Fruit fly (Drosophila melanogaster) whole organism, embryonic: Measurements from ENCODE around the gene TfIIS.

Source experiments
- Atf6 ChIP-seq: fragments of 200-800 bp; sonication (Bioruptor generic); IDR thresholded peaks from 2 replicates; pipeline ENCODE4 v1.3.6; 2022; ENCODE audit warnings: missing biosample characterization, missing genetic modification characterization
- B-H2 ChIP-seq: fragments of 200-800 bp; sonication (Bioruptor generic); optimal IDR thresholded peaks from 2 replicates; lab custom pipeline; 2018; ENCODE audit warnings: missing biosample characterization, mild to moderate bottlenecking, missing genetic modification characterization
- CG12299 ChIP-seq: fragments of 200-800 bp; sonication (Bioruptor generic); optimal IDR thresholded peaks from 2 replicates; lab custom pipeline; 2018; ENCODE audit warnings: missing biosample characterization, mild to moderate bottlenecking, missing genetic modification characterization
- CG12769 ChIP-seq: fragments of 200-800 bp; sonication (Bioruptor generic); optimal IDR thresholded peaks from 2 replicates; lab custom pipeline; 2019; ENCODE audit warnings: missing biosample characterization, mild to moderate bottlenecking, missing genetic modification characterization, moderate library complexity
- CG13287 ChIP-seq: fragments of 200-800 bp; sonication (Bioruptor generic); IDR thresholded peaks from 2 replicates; pipeline ENCODE4 v1.3.6; 2022; ENCODE audit warnings: missing biosample characterization, missing genetic modification characterization; ENCODE audit not compliant: partially characterized antibody
- CG13424 ChIP-seq: fragments of 200-800 bp; sonication (Bioruptor generic); optimal IDR thresholded peaks from 2 replicates; lab custom pipeline; 2019; ENCODE audit warnings: missing biosample characterization, mild to moderate bottlenecking, missing genetic modification characterization, moderate library complexity
- CG14667 ChIP-seq: fragments of 200-800 bp; sonication (Bioruptor generic); IDR thresholded peaks from 2 replicates; pipeline ENCODE4 v1.3.6; 2022; ENCODE audit warnings: missing biosample characterization, missing genetic modification characterization
- CG14710 ChIP-seq: fragments of 200-800 bp; sonication (Bioruptor generic); optimal IDR thresholded peaks from 3 replicates; lab custom pipeline; 2019; ENCODE audit warnings: missing biosample characterization, mild to moderate bottlenecking, missing genetic modification characterization, moderate library complexity
- CG14860 ChIP-seq: fragments of 200-800 bp; sonication (Bioruptor generic); IDR thresholded peaks from 3 replicates; pipeline ENCODE4 v1.3.6; 2022; ENCODE audit warnings: missing biosample characterization, missing genetic modification characterization; ENCODE audit not compliant: partially characterized antibody
- CG17328 ChIP-seq: fragments of 200-800 bp; sonication (Bioruptor generic); IDR thresholded peaks from 2 replicates; pipeline ENCODE4 v1.3.6; 2022; ENCODE audit warnings: missing biosample characterization, missing genetic modification characterization
- CG17612 ChIP-seq: fragments of 200-800 bp; sonication (Bioruptor generic); IDR thresholded peaks from 2 replicates; pipeline ENCODE4 v1.3.6; 2022; ENCODE audit warnings: missing biosample characterization, missing genetic modification characterization
- CG1792 ChIP-seq: fragments of 200-800 bp; sonication (Bioruptor generic); optimal IDR thresholded peaks from 2 replicates; lab custom pipeline; 2016; ENCODE audit warnings: missing biosample characterization, missing genetic modification characterization
- CG18619 ChIP-seq: fragments of 200-800 bp; sonication (Bioruptor generic); optimal IDR thresholded peaks from 3 replicates; lab custom pipeline; 2017; ENCODE audit warnings: missing biosample characterization, mild to moderate bottlenecking, missing genetic modification characterization
- CG2712 ChIP-seq: fragments of 200-800 bp; optimal IDR thresholded peaks from 3 replicates; lab custom pipeline; 2019; ENCODE audit warnings: missing biosample characterization, mild to moderate bottlenecking, missing genetic modification characterization, moderate library complexity
- CG30431 ChIP-seq: fragments of 200-800 bp; sonication (Bioruptor generic); optimal IDR thresholded peaks from 2 replicates; lab custom pipeline; 2017; ENCODE audit warnings: missing biosample characterization, missing genetic modification characterization
- CG3847 ChIP-seq: fragments of 200-800 bp; sonication (Bioruptor generic); IDR thresholded peaks from 2 replicates; pipeline ENCODE4 v1.3.6; 2022; ENCODE audit warnings: missing biosample characterization, missing genetic modification characterization
- CG6254 ChIP-seq: fragments of 200-800 bp; sonication (Bioruptor generic); optimal IDR thresholded peaks from 3 replicates; lab custom pipeline; 2017; ENCODE audit warnings: mild to moderate bottlenecking, missing biosample characterization, missing genetic modification reagents, missing genetic modification characterization
- CG7556 ChIP-seq: fragments of 200-800 bp; sonication (Bioruptor generic); optimal IDR thresholded peaks from 2 replicates; lab custom pipeline; 2017; ENCODE audit warnings: missing biosample characterization, mild to moderate bottlenecking, missing genetic modification characterization
- CG7786 ChIP-seq: fragments of 200-800 bp; sonication (Bioruptor generic); optimal IDR thresholded peaks from 2 replicates; lab custom pipeline; 2016; ENCODE audit warnings: missing biosample characterization, missing genetic modification characterization
- CG7963 ChIP-seq: fragments of 200-800 bp; sonication (Bioruptor generic); IDR thresholded peaks from 3 replicates; pipeline ENCODE4 v1.3.6; 2022; ENCODE audit warnings: missing biosample characterization, missing genetic modification characterization; ENCODE audit not compliant: partially characterized antibody
- CG8944 ChIP-seq: fragments of 200-800 bp; sonication (Bioruptor generic); optimal IDR thresholded peaks from 3 replicates; lab custom pipeline; 2016; ENCODE audit warnings: missing biosample characterization, missing genetic modification characterization
- CG9215 ChIP-seq: fragments of 200-800 bp; sonication (Bioruptor generic); IDR thresholded peaks from 2 replicates; pipeline ENCODE4 v1.3.6; 2022; ENCODE audit warnings: missing biosample characterization, missing genetic modification characterization
- Dref ChIP-seq: fragments of 200-800 bp; sonication (Bioruptor generic); IDR thresholded peaks from 2 replicates; pipeline ENCODE4 v1.3.6; 2022; ENCODE audit warnings: missing biosample characterization, missing genetic modification characterization
- HLH54F ChIP-seq: fragments of 200-800 bp; sonication (Bioruptor generic); optimal IDR thresholded peaks from 3 replicates; lab custom pipeline; 2016; ENCODE audit warnings: missing biosample characterization, missing genetic modification characterization
- Hr78 ChIP-seq, 2 experiments: fragments of 200-800 bp in 1 of 2; fragments of >200 bp in 1 of 2; sonication (Bioruptor generic) in 1 of 2; optimal IDR thresholded peaks; 2 replicates each; lab custom pipeline; 2017 to 2019; ENCODE audit warnings: missing biosample characterization in 2 of 2, missing genetic modification characterization in 2 of 2, mild to moderate bottlenecking in 1 of 2, moderate library complexity in 1 of 2
- MBD-R2 ChIP-seq: fragments of 200-800 bp; sonication (Bioruptor generic); IDR thresholded peaks from 2 replicates; pipeline ENCODE4 v1.3.6; 2022; ENCODE audit warnings: missing biosample characterization, missing genetic modification characterization
- NC2β ChIP-seq: fragments of 200-800 bp; sonication (Bioruptor generic); optimal IDR thresholded peaks from 2 replicates; lab custom pipeline; 2016; ENCODE audit warnings: missing biosample characterization, missing genetic modification characterization
- Nf-YC ChIP-seq: fragments of 200-800 bp; optimal IDR thresholded peaks from 3 replicates; lab custom pipeline; 2019; ENCODE audit warnings: missing biosample characterization, mild to moderate bottlenecking, missing genetic modification characterization, moderate library complexity
- Oaz ChIP-seq: fragments of 200-800 bp; sonication (Bioruptor generic); IDR thresholded peaks from 2 replicates; pipeline ENCODE4 v1.3.6; 2022; ENCODE audit warnings: missing biosample characterization, missing genetic modification characterization
- Optix ChIP-seq: fragments of 200-800 bp; sonication (Bioruptor generic); IDR thresholded peaks from 3 replicates; pipeline ENCODE4 v1.3.6; 2022; ENCODE audit warnings: missing biosample characterization, missing genetic modification characterization
- Rx ChIP-seq: fragments of 200-800 bp; sonication (Bioruptor generic); IDR thresholded peaks from 2 replicates; pipeline ENCODE4 v1.3.6; 2022; ENCODE audit warnings: missing biosample characterization, missing genetic modification characterization
- Taf1 ChIP-seq: fragments of 200-800 bp; sonication (Bioruptor generic); IDR thresholded peaks from 2 replicates; pipeline ENCODE4 v1.3.6; 2022; ENCODE audit warnings: missing biosample characterization, missing genetic modification characterization
- aop ChIP-seq: fragments of 200-800 bp; sonication (Bioruptor generic); IDR thresholded peaks from 2 replicates; pipeline ENCODE4 v1.3.6; 2022; ENCODE audit warnings: missing biosample characterization, missing genetic modification characterization
- bab2 ChIP-seq: fragments of 200-800 bp; sonication (Bioruptor generic); optimal IDR thresholded peaks from 2 replicates; lab custom pipeline; 2016; ENCODE audit warnings: missing biosample characterization, missing genetic modification characterization
- chif ChIP-seq, 2 experiments: fragments of 200-800 bp; sonication (Bioruptor generic); optimal IDR thresholded peaks; 3 replicates each; lab custom pipeline; 2016; ENCODE audit warnings: missing biosample characterization in 2 of 2, missing genetic modification characterization in 2 of 2
- dan ChIP-seq: fragments of 200-800 bp; sonication (Bioruptor generic); IDR thresholded peaks from 2 replicates; pipeline ENCODE4 v1.3.6; 2022; ENCODE audit warnings: missing biosample characterization, missing genetic modification characterization
- danr ChIP-seq: fragments of 200-800 bp; sonication (Bioruptor generic); IDR thresholded peaks from 2 replicates; pipeline ENCODE4 v1.3.6; 2022; ENCODE audit warnings: missing biosample characterization, missing genetic modification characterization
- eyg ChIP-seq: fragments of 200-800 bp; sonication (Bioruptor generic); optimal IDR thresholded peaks from 3 replicates; lab custom pipeline; 2016; ENCODE audit warnings: missing biosample characterization, missing genetic modification characterization
- ftz-f1 ChIP-seq: fragments of 200-800 bp; sonication (Bioruptor generic); optimal IDR thresholded peaks from 2 replicates; lab custom pipeline; 2016; ENCODE audit warnings: missing biosample characterization, missing genetic modification characterization
- gcm ChIP-seq: fragments of 200-800 bp; sonication (Bioruptor generic); optimal IDR thresholded peaks from 2 replicates; lab custom pipeline; 2019; ENCODE audit warnings: missing biosample characterization, mild to moderate bottlenecking, missing genetic modification characterization, moderate library complexity
- hbn ChIP-seq: fragments of 200-800 bp; sonication (Bioruptor generic); IDR thresholded peaks from 2 replicates; pipeline ENCODE4 v1.3.6; 2022; ENCODE audit warnings: missing biosample characterization, missing genetic modification characterization; ENCODE audit not compliant: partially characterized antibody
- insv ChIP-seq, 2 experiments: fragments of 200-800 bp; sonication (Bioruptor generic); optimal IDR thresholded peaks; 3 replicates each; lab custom pipeline; 2016 to 2018; ENCODE audit warnings: missing biosample characterization in 2 of 2, missing genetic modification characterization in 2 of 2
- jing ChIP-seq: fragments of 200-800 bp; sonication (Bioruptor generic); optimal IDR thresholded peaks from 2 replicates; lab custom pipeline; 2018; ENCODE audit warnings: missing biosample characterization, mild to moderate bottlenecking, missing genetic modification characterization
- kah ChIP-seq: fragments of 200-800 bp; sonication (Bioruptor generic); optimal IDR thresholded peaks from 2 replicates; lab custom pipeline; 2018; ENCODE audit warnings: missing biosample characterization, mild to moderate bottlenecking, missing genetic modification characterization
- kni ChIP-seq: fragments of 200-800 bp; sonication (Bioruptor generic); optimal IDR thresholded peaks from 3 replicates; lab custom pipeline; 2017; ENCODE audit warnings: mild to moderate bottlenecking, missing biosample characterization, missing genetic modification reagents, missing genetic modification characterization
- mld ChIP-seq: fragments of 200-800 bp; sonication (Bioruptor generic); IDR thresholded peaks from 3 replicates; pipeline ENCODE4 v1.3.6; 2022; ENCODE audit warnings: missing biosample characterization, missing genetic modification characterization; ENCODE audit not compliant: partially characterized antibody
- nerfin-2 ChIP-seq: fragments of 200-800 bp; sonication (Bioruptor generic); IDR thresholded peaks from 2 replicates; pipeline ENCODE4 v1.3.6; 2022; ENCODE audit warnings: missing biosample characterization, missing genetic modification characterization; ENCODE audit not compliant: partially characterized antibody
- ro ChIP-seq: fragments of 200-800 bp; sonication (Bioruptor generic); IDR thresholded peaks from 2 replicates; pipeline ENCODE4 v1.3.6; 2022; ENCODE audit warnings: missing biosample characterization, missing genetic modification characterization
- schlank ChIP-seq: fragments of 200-800 bp; sonication (Bioruptor generic); optimal IDR thresholded peaks from 2 replicates; lab custom pipeline; 2018; ENCODE audit warnings: missing biosample characterization, mild to moderate bottlenecking, missing genetic modification characterization
- sim ChIP-seq: fragments of 200-800 bp; sonication (Bioruptor generic); IDR thresholded peaks from 2 replicates; pipeline ENCODE4 v1.3.6; 2022; ENCODE audit warnings: missing biosample characterization, missing genetic modification characterization
- sug ChIP-seq: fragments of 200-800 bp; optimal IDR thresholded peaks from 2 replicates; lab custom pipeline; 2019; ENCODE audit warnings: missing biosample characterization, mild to moderate bottlenecking, missing genetic modification characterization, moderate library complexity

The TfIIS gene

DNA sequence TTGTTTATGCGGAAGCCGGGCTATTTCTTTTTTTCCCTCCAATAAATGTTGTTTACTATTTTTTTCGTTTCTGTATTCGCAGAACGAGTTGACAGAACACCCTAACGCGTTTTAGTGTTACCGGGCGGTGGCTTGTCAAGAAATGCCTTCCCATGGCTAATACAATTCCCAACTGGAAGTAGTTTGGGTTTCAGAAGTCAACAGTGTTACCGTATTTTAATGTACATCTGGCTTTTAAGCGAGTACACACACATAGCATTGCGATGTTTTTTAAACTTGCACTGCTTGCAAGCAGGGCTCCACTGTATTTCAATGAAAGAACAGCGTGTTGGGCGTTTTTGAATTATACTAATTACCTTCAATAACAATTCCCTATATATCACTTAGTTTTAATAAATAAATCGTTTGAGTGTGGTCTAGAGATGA lies at the start of gene TfIIS (continued):
- TF ChIP-seq Dref (GFP tag; lab: Robert Waterston, UW), result peak; percentile 54
- no peak for TF ChIP-seq CG17612
- TF ChIP-seq CG13287 (GFP tag; lab: Robert Waterston, UW), result peak; percentile 50; the same call in 1 of the 2 replicates
- TF ChIP-seq sug, result peak; percentile 40
- peak; percentile 21 for TF ChIP-seq CG2712
- TF ChIP-seq ftz-f1, result peak; percentile 48
- TF ChIP-seq Optix (GFP tag; lab: Robert Waterston, UW), result no peak
- TF ChIP-seq bab2 (GFP tag; lab: Kevin White, UChicago), result no peak
- no peak for TF ChIP-seq aop
- TF ChIP-seq CG17328 (GFP tag; lab: Robert Waterston, UW), result no peak
- TF ChIP-seq kah (GFP tag; lab: Kevin White, UChicago), result no peak
- TF ChIP-seq eyg (GFP tag; lab: Kevin White, UChicago), result no peak
- peak; percentile 18 for TF ChIP-seq CG7786
- no peak for TF ChIP-seq Taf1 (GFP tag; lab: Robert Waterston, UW)
- no peak for TF ChIP-seq CG14667 (GFP tag; lab: Robert Waterston, UW)
- no peak for TF ChIP-seq CG30431 (GFP tag; lab: Kevin White, UChicago)
- peak; percentile 18 for TF ChIP-seq Nf-YC (tag; lab: Kevin White, UChicago)
- TF ChIP-seq CG7963, result no peak
- no peak for TF ChIP-seq nerfin-2
- no peak for TF ChIP-seq B-H2
- TF ChIP-seq dan (GFP tag; lab: Robert Waterston, UW), result no peak
- no peak for TF ChIP-seq CG12299 (tag; lab: Kevin White, UChicago)
- no peak for TF ChIP-seq gcm (GFP tag; lab: Kevin White, UChicago)
- no peak for TF ChIP-seq CG9215 (GFP tag; lab: Robert Waterston, UW)
- TF ChIP-seq insv (GFP tag; optimal IDR thresholded peaks at IDR 0.05; lab: Kevin White, UChicago), result peak in 1 of 2 experiments; percentile 96
- peak; percentile 59 for TF ChIP-seq CG12769
- TF ChIP-seq schlank (tag; lab: Kevin White, UChicago), result no peak
- TF ChIP-seq Hr78 (GFP tag; optimal IDR thresholded peaks at IDR 0.05; lab: Kevin White, UChicago), result no peak
- TF ChIP-seq HLH54F, result no peak
- TF ChIP-seq CG7556 (GFP tag; lab: Kevin White, UChicago), result no peak
- peak; percentile 57 for TF ChIP-seq CG14710 (tag; lab: Kevin White, UChicago)
- no peak for TF ChIP-seq Atf6 (GFP tag; lab: Robert Waterston, UW)
- no peak for TF ChIP-seq CG8944 (GFP tag; lab: Kevin White, UChicago)
- TF ChIP-seq NC2β (GFP tag; lab: Kevin White, UChicago), result peak; percentile 47
- no peak for TF ChIP-seq Rx
- TF ChIP-seq hbn (GFP tag; lab: Robert Waterston, UW), result peak; percentile 33; the same call in 1 of the 2 replicates
- TF ChIP-seq MBD-R2 (GFP tag; lab: Robert Waterston, UW), result peak; percentile 74
- no peak for TF ChIP-seq danr (GFP tag; lab: Robert Waterston, UW)
- no peak for TF ChIP-seq CG18619 (GFP tag; lab: Kevin White, UChicago)
- TF ChIP-seq sim, result 0 out of 2 replicates have a peak, but pooled peaks have one; percentile 28
- TF ChIP-seq chif (GFP tag; optimal IDR thresholded peaks at IDR 0.05; lab: Kevin White, UChicago), result no peak
- no peak for TF ChIP-seq jing (GFP tag; lab: Kevin White, UChicago)
- TF ChIP-seq kni (GFP tag; lab: Kevin White, UChicago), result no peak
- TF ChIP-seq CG3847 (GFP tag; lab: Robert Waterston, UW), result peak; percentile 72
- TF ChIP-seq Oaz, result no peak
- no peak for TF ChIP-seq CG6254 (GFP tag; lab: Kevin White, UChicago)
- TF ChIP-seq CG1792 (GFP tag; lab: Kevin White, UChicago), result no peak
- no peak for TF ChIP-seq CG14860 (GFP tag; lab: Robert Waterston, UW)
- no peak for TF ChIP-seq ro (GFP tag; lab: Robert Waterston, UW)
- TF ChIP-seq mld (GFP tag; lab: Robert Waterston, UW), result no peak
- TF ChIP-seq CG13424 (tag; lab: Kevin White, UChicago), result no peak
